Worm (Caenorhabditis elegans): ENCODE measurements around the gene R08E5.4.

Gene R08E5.4

DNA sequence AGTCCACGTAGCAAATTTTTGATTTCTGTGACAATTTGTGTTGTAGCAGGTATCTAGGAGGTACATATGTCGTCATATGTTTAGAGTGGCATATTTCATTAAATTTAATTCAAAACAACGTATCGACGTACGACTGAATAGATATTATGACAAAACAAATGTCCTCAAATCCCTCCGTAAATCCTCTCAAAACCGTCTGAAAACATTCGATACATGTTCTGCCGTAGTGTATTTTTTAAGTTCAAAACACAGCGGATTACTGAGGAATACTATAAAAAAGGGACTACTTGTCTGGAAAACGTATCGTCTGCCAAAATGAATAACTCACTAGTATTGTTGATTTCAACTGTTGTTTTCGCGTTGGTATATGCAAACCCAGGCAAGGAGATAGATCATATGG is at the start of gene R08E5.4:
Gene R08E5.4 (plus strand): TSS at position 301 of the 400 bp plus-strand sequence.
- no peak for TF ChIP-seq tlf-1 (GFP tag; optimal IDR thresholded peaks at IDR 0.05)
- TF ChIP-seq hlh-26 (GFP tag; conservative IDR thresholded peaks at IDR 0.05), result no peak
- no peak for TF ChIP-seq ZK185.1 (tag; optimal IDR thresholded peaks at IDR 0.05; ENCODE audit: poor library complexity, severe bottlenecking)
- TF ChIP-seq F33H1.4 (GFP tag; IDR thresholded peaks at IDR 0.05), result no peak
- TF ChIP-seq snpc-1.3 (tag; optimal IDR thresholded peaks at IDR 0.05; ENCODE audit: insufficient read depth), result no peak
- no peak for TF ChIP-seq F37B4.10 (GFP tag; IDR thresholded peaks at IDR 0.05)
- TF ChIP-seq ztf-28 (GFP tag; IDR thresholded peaks at IDR 0.05), result no peak

DNA sequence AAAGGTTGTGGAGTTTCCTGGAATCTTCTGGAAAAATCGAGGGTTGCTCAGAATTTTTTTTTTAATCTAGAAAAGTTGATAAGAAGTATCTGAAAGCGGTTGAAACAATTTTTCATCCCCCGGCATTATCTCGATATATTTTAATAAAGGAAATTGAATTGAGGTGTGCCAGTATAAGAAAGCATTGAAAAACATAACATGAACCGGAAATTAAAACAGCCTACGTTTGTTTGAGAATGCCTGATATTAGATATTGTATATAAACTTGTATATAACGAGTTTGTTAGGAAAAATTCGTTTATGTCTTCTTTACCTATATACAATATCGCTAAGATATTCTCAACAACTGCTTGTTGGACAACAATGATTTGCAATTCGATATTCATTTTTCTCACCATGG is 43.6 kb upstream of the R08E5.4 start, which contains the start of gene str-30:
Gene str-30 (plus strand): TSS at position 301 of the 400 bp plus-strand sequence.
- TF ChIP-seq sdz-38 (tag; optimal IDR thresholded peaks at IDR 0.05) (no peak), let-607 (tag; optimal IDR thresholded peaks at IDR 0.05) (no peak), lsl-1 (GFP tag; optimal IDR thresholded peaks at IDR 0.05) (no peak), ztf-28 (GFP tag; IDR thresholded peaks at IDR 0.05) (no peak)

DNA sequence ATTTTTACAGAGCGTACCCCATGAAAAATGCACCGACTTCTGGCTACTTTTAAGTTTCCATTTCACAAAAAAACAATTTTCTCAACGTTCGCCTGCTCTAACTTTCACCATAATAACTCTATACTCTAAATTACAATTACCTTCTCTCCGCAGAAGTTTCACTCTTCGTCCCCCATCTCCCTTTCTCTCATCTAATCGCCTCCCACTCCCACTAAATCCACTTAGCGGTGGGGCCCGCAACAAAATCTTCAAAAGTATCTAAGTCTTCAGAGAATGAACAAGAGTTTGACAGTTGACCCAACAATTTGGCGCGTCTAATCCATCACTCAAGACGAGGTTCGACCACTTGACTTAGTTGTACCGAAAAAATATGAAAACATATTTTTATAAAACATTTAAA is 30.0 kb upstream of the R08E5.4 start:
- no peak for TF ChIP-seq ztf-28 (GFP tag; IDR thresholded peaks at IDR 0.05)
- no peak for TF ChIP-seq Y56A3A.18 (GFP tag; IDR thresholded peaks at IDR 0.05)
- no peak for TF ChIP-seq cebp-2 (GFP tag; IDR thresholded peaks at IDR 0.05)
- no peak for TF ChIP-seq ceh-58 (GFP tag; IDR thresholded peaks at IDR 0.05)
- TF ChIP-seq T07F8.4 (tag; optimal IDR thresholded peaks at IDR 0.05), result no peak
- no peak for TF ChIP-seq repo-1 (tag; optimal IDR thresholded peaks at IDR 0.05)
- no peak for TF ChIP-seq lin-26 (GFP tag; IDR thresholded peaks at IDR 0.05)

DNA sequence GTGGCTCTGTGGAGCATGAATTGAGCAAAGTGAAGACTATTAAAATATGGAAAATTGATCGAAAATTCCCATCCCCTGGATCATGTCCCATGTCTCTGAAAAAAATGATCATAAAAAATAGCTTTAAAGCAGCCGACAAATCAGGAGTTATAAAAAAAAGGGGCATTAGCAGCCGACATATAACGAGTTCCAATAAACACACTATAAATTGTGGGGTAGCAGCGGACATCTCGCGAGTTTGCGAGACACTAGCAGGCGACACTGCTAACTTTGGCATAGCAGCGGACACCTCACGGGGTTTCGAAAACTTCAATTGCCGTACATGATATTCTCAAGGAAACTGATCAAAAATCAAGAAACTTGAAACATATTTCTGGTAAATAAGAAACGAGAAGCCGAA is 29.1 kb upstream of the R08E5.4 start, which contains the start of gene hpo-36:
Gene hpo-36 (minus strand): TSS at position 101 of the 400 bp plus-strand sequence.
- TF ChIP-seq mel-28 (tag; optimal IDR thresholded peaks at IDR 0.05; ENCODE audit: borderline replicate concordance), result no peak
- no peak for TF ChIP-seq C06A6.2 (GFP tag; conservative IDR thresholded peaks at IDR 0.05)
- TF ChIP-seq bed-1 (GFP tag; IDR thresholded peaks at IDR 0.05), result no peak
- no peak for TF ChIP-seq snpc-4 (GFP tag; optimal IDR thresholded peaks at IDR 0.05)
- TF ChIP-seq snpc-4 (tag; optimal IDR thresholded peaks at IDR 0.05), result peak in 2 of 4 experiments; percentile 9 to 29
- TF ChIP-seq ztf-3 (GFP tag; optimal IDR thresholded peaks at IDR 0.05), result no peak
- TF ChIP-seq let-607 (tag; optimal IDR thresholded peaks at IDR 0.05), result no peak

DNA sequence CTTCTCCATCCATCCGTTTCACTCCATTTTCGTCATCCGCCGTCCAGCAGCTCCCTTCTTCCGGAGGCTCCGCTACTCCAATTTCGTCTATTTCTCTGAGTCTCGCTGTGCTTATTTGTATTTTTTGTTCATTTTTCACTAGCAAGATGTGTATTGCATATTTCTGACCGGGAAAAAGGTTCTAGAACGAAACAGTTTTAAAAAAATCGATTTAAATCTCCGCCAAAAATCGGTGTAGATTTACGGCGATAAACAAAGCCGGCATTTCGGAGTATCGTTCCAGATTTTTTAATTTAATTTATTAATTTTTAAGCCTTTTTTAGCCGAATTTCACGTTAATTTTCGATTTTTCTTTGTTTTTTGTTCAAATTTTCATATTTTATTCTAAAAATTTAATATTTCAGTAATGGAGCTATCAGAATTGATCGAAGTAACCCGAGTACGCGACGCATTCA is 25.2 kb upstream of the R08E5.4 start, which contains the start of gene mtm-9:
Gene mtm-9 (plus strand): TSS at position 405 of the 455 bp plus-strand sequence.
- TF ChIP-seq lin-54 (GFP tag; optimal IDR thresholded peaks at IDR 0.05), result peak; percentile 82
- TF ChIP-seq dpl-1 (GFP tag; optimal IDR thresholded peaks at IDR 0.05), result peak; percentile 39
- no peak for TF ChIP-seq hlh-12 (tag; optimal IDR thresholded peaks at IDR 0.05)
- TF ChIP-seq egl-18 (GFP tag; IDR thresholded peaks at IDR 0.05), result no peak
- no peak for TF ChIP-seq hmg-1.2 (GFP tag; IDR thresholded peaks at IDR 0.05)
- TF ChIP-seq ceh-100 (GFP tag; IDR thresholded peaks at IDR 0.05), result no peak
- TF ChIP-seq lin-26 (GFP tag; IDR thresholded peaks at IDR 0.05), result no peak
- peak; percentile 91 for TF ChIP-seq attf-3 (GFP tag; conservative IDR thresholded peaks at IDR 0.05)
- TF ChIP-seq ztf-6 (GFP tag; IDR thresholded peaks at IDR 0.05), result no peak
- peak; percentile 57 for TF ChIP-seq efl-1 (GFP tag; optimal IDR thresholded peaks at IDR 0.05)
- no peak for TF ChIP-seq ztf-25 (GFP tag; IDR thresholded peaks at IDR 0.05)
- peak in 1 of 3 experiments; percentile 58 for TF ChIP-seq lin-35 (GFP tag; optimal IDR thresholded peaks at IDR 0.05)
- TF ChIP-seq zfh-2 (GFP tag; conservative IDR thresholded peaks at IDR 0.05), result no peak
- no peak for TF ChIP-seq sptf-2 (GFP tag; optimal IDR thresholded peaks at IDR 0.05)

Measured in whole organism, young adult.